Fruit fly (Drosophila melanogaster) whole organism, embryonic: ENCODE data around the gene Gale.

Source experiments
- Abd-B ChIP-seq: fragments of 200-800 bp; sonication (Bioruptor generic); optimal IDR thresholded peaks from 2 replicates; lab custom pipeline; 2018; ENCODE audit warnings: missing biosample characterization, mild to moderate bottlenecking, missing genetic modification characterization, moderate library complexity
- Adf1 ChIP-seq: fragments of 200-800 bp; sonication (Bioruptor generic); IDR thresholded peaks from 2 replicates; pipeline ENCODE4 v1.3.6; 2022; ENCODE audit warnings: missing biosample characterization, missing genetic modification characterization
- Antp ChIP-seq: fragments of 200-800 bp; sonication (Bioruptor generic); optimal IDR thresholded peaks from 3 replicates; lab custom pipeline; 2016; ENCODE audit warnings: missing biosample characterization, missing genetic modification characterization
- Atf3 ChIP-seq: fragments of 200-800 bp; sonication (Bioruptor generic); optimal IDR thresholded peaks from 3 replicates; lab custom pipeline; 2016; ENCODE audit warnings: missing biosample characterization, missing genetic modification characterization
- Bgb ChIP-seq: fragments of 200-800 bp; sonication (Bioruptor generic); IDR thresholded peaks from 2 replicates; pipeline ENCODE4 v1.3.6; 2022; ENCODE audit warnings: missing biosample characterization, missing genetic modification characterization; ENCODE audit not compliant: partially characterized antibody
- CG1024 ChIP-seq: fragments of 200-800 bp; sonication (Bioruptor generic); IDR thresholded peaks from 2 replicates; pipeline ENCODE4 v1.3.6; 2022; ENCODE audit warnings: missing biosample characterization, missing genetic modification characterization
- CG10366 ChIP-seq: fragments of 200-800 bp; sonication (Bioruptor generic); IDR thresholded peaks from 2 replicates; pipeline ENCODE4 v1.3.6; 2022; ENCODE audit warnings: missing biosample characterization, missing genetic modification characterization
- CG10431 ChIP-seq: fragments of 200-800 bp; sonication (Bioruptor generic); optimal IDR thresholded peaks from 3 replicates; lab custom pipeline; 2018; ENCODE audit warnings: missing biosample characterization, mild to moderate bottlenecking, missing genetic modification characterization
- CG10543 ChIP-seq: fragments of 200-800 bp; sonication (Bioruptor generic); optimal IDR thresholded peaks from 3 replicates; lab custom pipeline; 2017; ENCODE audit warnings: missing biosample characterization, mild to moderate bottlenecking, missing genetic modification characterization, moderate library complexity
- CG14014 ChIP-seq: fragments of 200-800 bp; sonication (Bioruptor generic); IDR thresholded peaks from 2 replicates; pipeline ENCODE4 v1.3.6; 2022; ENCODE audit warnings: missing biosample characterization, missing genetic modification characterization
- CG14710 ChIP-seq: fragments of 200-800 bp; sonication (Bioruptor generic); optimal IDR thresholded peaks from 3 replicates; lab custom pipeline; 2019; ENCODE audit warnings: missing biosample characterization, mild to moderate bottlenecking, missing genetic modification characterization, moderate library complexity
- CG1647 ChIP-seq: fragments of 200-800 bp; sonication (Bioruptor generic); optimal IDR thresholded peaks from 3 replicates; lab custom pipeline; 2016; ENCODE audit warnings: missing biosample characterization, missing genetic modification characterization
- CG16863 ChIP-seq: fragments of 200-800 bp; sonication (Bioruptor generic); optimal IDR thresholded peaks from 3 replicates; lab custom pipeline; 2016; ENCODE audit warnings: missing biosample characterization, missing genetic modification characterization
- CG2199 ChIP-seq: fragments of 200-800 bp; sonication (Bioruptor generic); IDR thresholded peaks from 3 replicates; pipeline ENCODE4 v1.3.6; 2022; ENCODE audit warnings: missing biosample characterization, missing genetic modification characterization
- CG2202 ChIP-seq: fragments of 200-800 bp; sonication (Bioruptor generic); optimal IDR thresholded peaks from 2 replicates; lab custom pipeline; 2018; ENCODE audit warnings: missing biosample characterization, mild to moderate bottlenecking, missing genetic modification characterization
- CG30020 ChIP-seq: fragments of 200-800 bp; optimal IDR thresholded peaks from 2 replicates; lab custom pipeline; 2019; ENCODE audit warnings: missing biosample characterization, mild to moderate bottlenecking, missing genetic modification characterization, moderate library complexity
- CG30403 ChIP-seq: fragments of 200-800 bp; sonication (Bioruptor generic); optimal IDR thresholded peaks from 3 replicates; lab custom pipeline; 2016; ENCODE audit warnings: missing biosample characterization, missing genetic modification characterization
- CG32767 ChIP-seq: fragments of 200-800 bp; sonication (Bioruptor generic); IDR thresholded peaks from 2 replicates; pipeline ENCODE4 v1.3.6; 2022; ENCODE audit warnings: missing biosample characterization, missing genetic modification characterization
- CG34422 ChIP-seq: fragments of 200-800 bp; sonication (Bioruptor generic); IDR thresholded peaks from 3 replicates; pipeline ENCODE4 v1.3.6; 2022; ENCODE audit warnings: missing biosample characterization, missing genetic modification characterization
- CG6813 ChIP-seq: fragments of 200-800 bp; sonication (Bioruptor generic); optimal IDR thresholded peaks from 2 replicates; lab custom pipeline; 2017; ENCODE audit warnings: missing biosample characterization, missing genetic modification characterization, mild to moderate bottlenecking, moderate library complexity, missing genetic modification reagents
- CG7987 ChIP-seq: fragments of 200-800 bp; sonication (Bioruptor generic); optimal IDR thresholded peaks from 2 replicates; lab custom pipeline; 2018; ENCODE audit warnings: missing biosample characterization, mild to moderate bottlenecking, missing genetic modification characterization, moderate library complexity
- CG8359 ChIP-seq: fragments of 200-800 bp; sonication (Bioruptor generic); optimal IDR thresholded peaks from 2 replicates; lab custom pipeline; 2017; ENCODE audit warnings: missing biosample characterization, mild to moderate bottlenecking, missing genetic modification characterization, borderline replicate concordance
- CG8924 ChIP-seq: fragments of 200-800 bp; optimal IDR thresholded peaks from 3 replicates; lab custom pipeline; 2019; ENCODE audit warnings: missing biosample characterization, mild to moderate bottlenecking, missing genetic modification characterization, moderate library complexity
- Dbx ChIP-seq: fragments of 200-800 bp; sonication (Bioruptor generic); IDR thresholded peaks from 3 replicates; pipeline ENCODE4 v1.3.6; 2022; ENCODE audit warnings: missing biosample characterization, missing genetic modification characterization
- Doc2 ChIP-seq: fragments of 200-800 bp; sonication (Bioruptor generic); IDR thresholded peaks from 2 replicates; pipeline ENCODE4 v1.3.6; 2022; ENCODE audit warnings: missing biosample characterization, missing genetic modification characterization
- Dp ChIP-seq: fragments of 200-800 bp; sonication (Bioruptor generic); optimal IDR thresholded peaks from 2 replicates; lab custom pipeline; 2018; ENCODE audit warnings: missing biosample characterization, mild to moderate bottlenecking, missing genetic modification characterization, moderate library complexity
- Dref ChIP-seq: fragments of 200-800 bp; sonication (Bioruptor generic); IDR thresholded peaks from 2 replicates; pipeline ENCODE4 v1.3.6; 2022; ENCODE audit warnings: missing biosample characterization, missing genetic modification characterization
- Eip74EF ChIP-seq, 2 experiments: fragments of 200-800 bp in 1 of 2; fragments of >200 bp in 1 of 2; sonication (Bioruptor generic) in 1 of 2; optimal IDR thresholded peaks; 2 replicates each; lab custom pipeline; 2017 to 2019; ENCODE audit warnings: missing biosample characterization in 2 of 2, missing genetic modification characterization in 2 of 2, mild to moderate bottlenecking in 1 of 2, moderate library complexity in 1 of 2
- HLH3B ChIP-seq: fragments of 200-800 bp; sonication (Bioruptor generic); IDR thresholded peaks from 2 replicates; pipeline ENCODE4 v1.3.6; 2022; ENCODE audit warnings: missing biosample characterization, missing genetic modification characterization
- HmgD ChIP-seq: fragments of 200-800 bp; sonication (Bioruptor generic); optimal IDR thresholded peaks from 3 replicates; lab custom pipeline; 2016; ENCODE audit warnings: missing biosample characterization, missing genetic modification characterization
- MTF-1 ChIP-seq: fragments of 200-800 bp; sonication (Bioruptor generic); optimal IDR thresholded peaks from 2 replicates; lab custom pipeline; 2018; ENCODE audit warnings: missing biosample characterization, mild to moderate bottlenecking, missing genetic modification characterization, borderline replicate concordance
- Meics ChIP-seq: fragments of 200-800 bp; sonication (Bioruptor generic); optimal IDR thresholded peaks from 2 replicates; lab custom pipeline; 2017; ENCODE audit warnings: missing biosample characterization, mild to moderate bottlenecking, missing genetic modification characterization
- Scr ChIP-seq: fragments of 200-800 bp; sonication (Bioruptor generic); IDR thresholded peaks from 2 replicates; pipeline ENCODE4 v1.3.6; 2022; ENCODE audit warnings: missing biosample characterization, missing genetic modification characterization; ENCODE audit not compliant: partially characterized antibody
- Spps ChIP-seq: fragments of 200-800 bp; sonication (Bioruptor generic); optimal IDR thresholded peaks from 2 replicates; lab custom pipeline; 2018; ENCODE audit warnings: missing biosample characterization, mild to moderate bottlenecking, missing genetic modification characterization
- Taf1 ChIP-seq: fragments of 200-800 bp; sonication (Bioruptor generic); IDR thresholded peaks from 2 replicates; pipeline ENCODE4 v1.3.6; 2022; ENCODE audit warnings: missing biosample characterization, missing genetic modification characterization
- aop ChIP-seq: fragments of 200-800 bp; sonication (Bioruptor generic); IDR thresholded peaks from 2 replicates; pipeline ENCODE4 v1.3.6; 2022; ENCODE audit warnings: missing biosample characterization, missing genetic modification characterization
- chinmo ChIP-seq: fragments of 200-800 bp; sonication (Bioruptor generic); IDR thresholded peaks from 4 replicates; pipeline ENCODE4 v1.3.6; 2022; ENCODE audit warnings: missing biosample characterization, missing genetic modification characterization; ENCODE audit not compliant: partially characterized antibody
- dati ChIP-seq: fragments of 200-800 bp; sonication (Bioruptor generic); IDR thresholded peaks from 2 replicates; pipeline ENCODE4 v1.3.6; 2022; ENCODE audit warnings: missing biosample characterization, missing genetic modification characterization
- fd3F ChIP-seq: fragments of 200-800 bp; sonication (Bioruptor generic); optimal IDR thresholded peaks from 2 replicates; lab custom pipeline; 2018; ENCODE audit warnings: missing biosample characterization, mild to moderate bottlenecking, missing genetic modification characterization, moderate library complexity
- gcm ChIP-seq: fragments of 200-800 bp; sonication (Bioruptor generic); optimal IDR thresholded peaks from 2 replicates; lab custom pipeline; 2019; ENCODE audit warnings: missing biosample characterization, mild to moderate bottlenecking, missing genetic modification characterization, moderate library complexity
- gsb-n ChIP-seq: fragments of 200-800 bp; sonication (Bioruptor generic); optimal IDR thresholded peaks from 3 replicates; lab custom pipeline; 2018; ENCODE audit warnings: missing biosample characterization, mild to moderate bottlenecking, missing genetic modification characterization
- nom ChIP-seq: fragments of 200-800 bp; sonication (Bioruptor generic); optimal IDR thresholded peaks from 2 replicates; lab custom pipeline; 2017; ENCODE audit warnings: missing biosample characterization, missing genetic modification characterization, mild to moderate bottlenecking, moderate library complexity, missing genetic modification reagents
- psq ChIP-seq: fragments of 200-800 bp; sonication (Bioruptor generic); optimal IDR thresholded peaks from 2 replicates; lab custom pipeline; 2017; ENCODE audit warnings: missing biosample characterization, missing genetic modification characterization
- sd ChIP-seq: fragments of 200-800 bp; sonication (Bioruptor generic); optimal IDR thresholded peaks from 3 replicates; lab custom pipeline; 2018; ENCODE audit warnings: missing biosample characterization, mild to moderate bottlenecking, missing genetic modification characterization, moderate library complexity
- sisA ChIP-seq: fragments of 200-800 bp; sonication (Bioruptor generic); IDR thresholded peaks from 2 replicates; pipeline ENCODE4 v1.3.6; 2022; ENCODE audit warnings: missing biosample characterization, missing genetic modification characterization
- stwl ChIP-seq: fragments of 200-800 bp; sonication (Bioruptor generic); optimal IDR thresholded peaks from 3 replicates; lab custom pipeline; 2018; ENCODE audit warnings: missing biosample characterization, mild to moderate bottlenecking, missing genetic modification characterization, moderate library complexity
- tap ChIP-seq: fragments of 200-800 bp; optimal IDR thresholded peaks from 3 replicates; lab custom pipeline; 2019; ENCODE audit warnings: missing biosample characterization, mild to moderate bottlenecking, missing genetic modification characterization, moderate library complexity
- twi ChIP-seq: fragments of 200-800 bp; optimal IDR thresholded peaks from 2 replicates; lab custom pipeline; 2019; ENCODE audit warnings: missing biosample characterization, mild to moderate bottlenecking, missing genetic modification characterization, moderate library complexity
- tx ChIP-seq: fragments of 200-800 bp; sonication (Bioruptor generic); optimal IDR thresholded peaks from 2 replicates; lab custom pipeline; 2016; ENCODE audit warnings: missing biosample characterization, missing genetic modification characterization
- zf30C ChIP-seq: fragments of 200-800 bp; sonication (Bioruptor generic); optimal IDR thresholded peaks from 3 replicates; lab custom pipeline; 2018; ENCODE audit warnings: missing biosample characterization, mild to moderate bottlenecking, missing genetic modification characterization

The Gale gene

dm6 chr3L:654019-654418, 5.7 kb downstream of the Gale start, which contains the start of the genes MED30 and Rev1 (continued):
- peak; percentile 84 for TF ChIP-seq gsb-n (tag; lab: Kevin White, UChicago)
- peak; percentile 82 for TF ChIP-seq CG1024 (GFP tag; lab: Robert Waterston, UW)
- TF ChIP-seq Dref (GFP tag; lab: Robert Waterston, UW): peak; percentile 70
- TF ChIP-seq zf30C: peak; percentile 11
- peak; percentile 73 for TF ChIP-seq Adf1 (GFP tag; lab: Robert Waterston, UW)
- peak; percentile 70 for TF ChIP-seq Spps
- TF ChIP-seq stwl: peak; percentile 92
- TF ChIP-seq CG14710 (tag; lab: Kevin White, UChicago): peak; percentile 93
- 0 out of 2 replicates have a peak, but pooled peaks have one; percentile 11 for TF ChIP-seq Doc2 (GFP tag; lab: Robert Waterston, UW)
- TF ChIP-seq gcm (GFP tag; lab: Kevin White, UChicago): peak; percentile 92
- peak; percentile 81 for TF ChIP-seq MTF-1
- peak; percentile 84 for TF ChIP-seq CG6813 (GFP tag; lab: Kevin White, UChicago)
- TF ChIP-seq Abd-B (GFP tag; lab: Kevin White, UChicago): peak; percentile 91
- TF ChIP-seq CG32767 (GFP tag; lab: Robert Waterston, UW): peak; percentile 87
- TF ChIP-seq twi (tag; lab: Kevin White, UChicago): peak; percentile 74
- peak; percentile 87 for TF ChIP-seq tap (tag; lab: Kevin White, UChicago)
- TF ChIP-seq sisA (GFP tag; lab: Robert Waterston, UW): peak; percentile 89
- peak; percentile 82 for TF ChIP-seq CG2202
- peak; percentile 97 for TF ChIP-seq Antp
- TF ChIP-seq CG10431 (GFP tag; lab: Kevin White, UChicago): peak; percentile 67
- TF ChIP-seq CG14014 (GFP tag; lab: Robert Waterston, UW): peak; percentile 94
- peak; percentile 91 for TF ChIP-seq sd (tag; lab: Kevin White, UChicago)
- peak; percentile 40 for TF ChIP-seq CG8359 (GFP tag; lab: Kevin White, UChicago)
- TF ChIP-seq Atf3 (GFP tag; lab: Kevin White, UChicago): peak; percentile 91
- peak; percentile 76 for TF ChIP-seq CG30020
- peak; percentile 41; the same call in 1 of the 2 replicates for TF ChIP-seq Bgb (GFP tag; lab: Robert Waterston, UW)
- TF ChIP-seq psq: peak; percentile 82
- peak; percentile 72; the same call in 1 of the 2 replicates for TF ChIP-seq dati (GFP tag; lab: Robert Waterston, UW)
- TF ChIP-seq Meics: peak; percentile 93
- TF ChIP-seq nom (GFP tag; lab: Kevin White, UChicago): peak; percentile 71
- TF ChIP-seq CG7987 (GFP tag; lab: Kevin White, UChicago): peak; percentile 90
- TF ChIP-seq chinmo: 0 out of 4 replicates have a peak, but pooled peaks have one; percentile 53
- peak; percentile 95 for TF ChIP-seq CG1647 (GFP tag; lab: Kevin White, UChicago)
- peak; percentile 97 for TF ChIP-seq tx
- peak; percentile 92 for TF ChIP-seq fd3F
- TF ChIP-seq Eip74EF (GFP tag; optimal IDR thresholded peaks at IDR 0.05; lab: Kevin White, UChicago): peak in 1 of 2 experiments; percentile 83
- TF ChIP-seq CG16863 (GFP tag; lab: Kevin White, UChicago): peak; percentile 95
- peak; percentile 93 for TF ChIP-seq HmgD (GFP tag; lab: Kevin White, UChicago)
- peak; percentile 80 for TF ChIP-seq Dp
- TF ChIP-seq CG2199: peak; percentile 93
- peak; percentile 89 for TF ChIP-seq CG10366 (GFP tag; lab: Robert Waterston, UW)
- peak; percentile 86 for TF ChIP-seq CG34422 (GFP tag; lab: Robert Waterston, UW)
- TF ChIP-seq Scr: peak; percentile 52
- TF ChIP-seq Taf1 (GFP tag; lab: Robert Waterston, UW): peak; percentile 90
- peak; percentile 93 for TF ChIP-seq CG8924 (tag; lab: Kevin White, UChicago)
- peak; percentile 94 for TF ChIP-seq Dbx (GFP tag; lab: Robert Waterston, UW)
- peak; percentile 97 for TF ChIP-seq CG30403 (GFP tag; lab: Kevin White, UChicago)
- TF ChIP-seq HLH3B (GFP tag; lab: Robert Waterston, UW): peak; percentile 91
- TF ChIP-seq aop (GFP tag; lab: Robert Waterston, UW): peak; percentile 79
- TF ChIP-seq CG10543 (GFP tag; lab: Kevin White, UChicago): peak; percentile 92
